Worm (Caenorhabditis elegans) whole organism, young adult: ENCODE measurements around the gene gcy-29.

Experiments used
- cebp-2 ChIP-seq: fragments of 200-800 bp; sonication (Bioruptor generic); IDR thresholded peaks from 2 replicates; pipeline ENCODE4 v1.3.6; 2022; ENCODE audit warnings: missing genetic modification characterization, missing compliant biosample characterization
- pbrm-1 ChIP-seq: fragments of 200-800 bp; sonication (Bioruptor generic); IDR thresholded peaks from 2 replicates; pipeline ENCODE4 v1.3.6; 2022; ENCODE audit warnings: missing genetic modification reagents, missing genetic modification characterization, missing compliant biosample characterization
- zfh-2 ChIP-seq: fragments of 200-800 bp; sonication (Bioruptor generic); conservative IDR thresholded peaks from 2 replicates; pipeline ENCODE4 v1.3.6; 2022; ENCODE audit warnings: missing genetic modification reagents, missing genetic modification characterization, missing compliant biosample characterization

- TF ChIP-seq pbrm-1: no peak
- no peak for TF ChIP-seq zfh-2 (GFP tag; lab: Robert Waterston, UW)
- TF ChIP-seq cebp-2 (GFP tag; lab: Robert Waterston, UW): no peak
Measured at ce11 chrII:14580549-14580948, 32.0 kb upstream of the gcy-29 start, which contains the start of the genes nspb-8 and nspb-9.
